Worm (Caenorhabditis elegans): ENCODE measurements around the gene jun-1.

jun-1 gene

ce11 chrII:9100798-9101197 lies 12.2 kb upstream of the jun-1 start, which contains the start of gene T24H10.5:
Gene T24H10.5, plus strand, starts transcription at chrII:9101098.
- TF ChIP-seq nhr-23 (tag; optimal IDR thresholded peaks at IDR 0.05), result no peak
- TF ChIP-seq nhr-28 (tag; optimal IDR thresholded peaks at IDR 0.05), result no peak
- no peak for TF ChIP-seq nhr-25 (tag; optimal IDR thresholded peaks at IDR 0.05)
- no peak for TF ChIP-seq nhr-43 (tag; optimal IDR thresholded peaks at IDR 0.05; ENCODE audit: poor library complexity, severe bottlenecking)
- no peak for TF ChIP-seq elt-2 (tag; optimal IDR thresholded peaks at IDR 0.05)
- no peak for TF ChIP-seq snpc-4 (tag; optimal IDR thresholded peaks at IDR 0.05)
- no peak for TF ChIP-seq ama-1 (optimal IDR thresholded peaks at IDR 0.05)
- no peak for TF ChIP-seq ztf-4 (tag; optimal IDR thresholded peaks at IDR 0.05)
- no peak for TF ChIP-seq fkh-10 (GFP tag; optimal IDR thresholded peaks at IDR 0.05)
- no peak for TF ChIP-seq egl-27 (tag; optimal IDR thresholded peaks at IDR 0.05)
- no peak for TF ChIP-seq ceh-28 (tag; optimal IDR thresholded peaks at IDR 0.05)
- no peak for TF ChIP-seq egl-5 (tag; optimal IDR thresholded peaks at IDR 0.05)
- no peak for TF ChIP-seq nfya-1 (tag; optimal IDR thresholded peaks at IDR 0.05; ENCODE audit: insufficient read depth)
- no peak for TF ChIP-seq lin-15B (tag; optimal IDR thresholded peaks at IDR 0.05)
- TF ChIP-seq zag-1 (tag; optimal IDR thresholded peaks at IDR 0.05), result no peak
- TF ChIP-seq sea-2 (GFP tag; optimal IDR thresholded peaks at IDR 0.05), result no peak
- TF ChIP-seq ceh-16 (tag; optimal IDR thresholded peaks at IDR 0.05), result no peak
- TF ChIP-seq skn-1 (tag; optimal IDR thresholded peaks at IDR 0.05), result no peak
- TF ChIP-seq pqm-1 (tag; optimal IDR thresholded peaks at IDR 0.05), result no peak
- no peak for TF ChIP-seq unc-62 (GFP tag; optimal IDR thresholded peaks at IDR 0.05)

- no peak for TF ChIP-seq unc-62 (GFP tag; optimal IDR thresholded peaks at IDR 0.05)
- no peak for TF ChIP-seq fkh-10 (GFP tag; optimal IDR thresholded peaks at IDR 0.05)
- no peak for TF ChIP-seq tbx-2 (tag; optimal IDR thresholded peaks at IDR 0.05)
- TF ChIP-seq pqm-1 (tag; optimal IDR thresholded peaks at IDR 0.05), result no peak
- no peak for TF ChIP-seq unc-39 (tag; optimal IDR thresholded peaks at IDR 0.05)
- TF ChIP-seq eor-1 (tag; optimal IDR thresholded peaks at IDR 0.05), result no peak
- TF ChIP-seq ama-1 (optimal IDR thresholded peaks at IDR 0.05), result no peak
- TF ChIP-seq nhr-237 (tag; optimal IDR thresholded peaks at IDR 0.05), result no peak
- no peak for TF ChIP-seq skn-1 (tag; optimal IDR thresholded peaks at IDR 0.05)
- TF ChIP-seq nhr-11 (tag; optimal IDR thresholded peaks at IDR 0.05), result no peak
- no peak for TF ChIP-seq egl-5 (tag; optimal IDR thresholded peaks at IDR 0.05)
- no peak for TF ChIP-seq ZK546.5 (tag; optimal IDR thresholded peaks at IDR 0.05)
These were observed 5.7 kb upstream of the jun-1 start, which contains the start of gene dyrb-1 for ce11 chrII:9107095-9107769. Gene dyrb-1, minus strand, starts transcription at chrII:9107145.

- TF ChIP-seq hmg-11 (tag; optimal IDR thresholded peaks at IDR 0.05) (no peak), nhr-43 (tag; optimal IDR thresholded peaks at IDR 0.05; ENCODE audit: poor library complexity, severe bottlenecking) (no peak), lin-39 (tag; optimal IDR thresholded peaks at IDR 0.05) (peak; percentile 15), lin-15B (tag; optimal IDR thresholded peaks at IDR 0.05) (peak; percentile 35), pha-4 (tag; optimal IDR thresholded peaks at IDR 0.05) (peak; percentile 45), skn-1 (tag; optimal IDR thresholded peaks at IDR 0.05) (peak; percentile 28), nhr-25 (tag; optimal IDR thresholded peaks at IDR 0.05) (peak; percentile 16), mdl-1 (tag; optimal IDR thresholded peaks at IDR 0.05) (no peak), zag-1 (tag; optimal IDR thresholded peaks at IDR 0.05) (no peak), unc-62 (GFP tag; optimal IDR thresholded peaks at IDR 0.05) (no peak), fos-1 (tag; optimal IDR thresholded peaks at IDR 0.05) (no peak), ceh-9 (tag; optimal IDR thresholded peaks at IDR 0.05) (no peak), eor-1 (tag; optimal IDR thresholded peaks at IDR 0.05) (no peak), nfya-1 (tag; optimal IDR thresholded peaks at IDR 0.05; ENCODE audit: insufficient read depth) (peak; percentile 50), ceh-16 (tag; optimal IDR thresholded peaks at IDR 0.05) (no peak), ceh-82 (tag; optimal IDR thresholded peaks at IDR 0.05) (no peak)
These were observed 4.5 kb upstream of the jun-1 start, which contains the start of gene dnj-23 for ce11 chrII:9108443-9108842. Gene dnj-23, minus strand, starts transcription at chrII:9108600.

- TF ChIP-seq nhr-28 (tag; optimal IDR thresholded peaks at IDR 0.05) (no peak), skn-1 (tag; optimal IDR thresholded peaks at IDR 0.05) (peak; percentile 3), fos-1 (tag; optimal IDR thresholded peaks at IDR 0.05) (no peak), fkh-10 (GFP tag; optimal IDR thresholded peaks at IDR 0.05) (no peak), tbx-2 (tag; optimal IDR thresholded peaks at IDR 0.05) (no peak), hmg-11 (tag; optimal IDR thresholded peaks at IDR 0.05) (peak; percentile 35), zag-1 (tag; optimal IDR thresholded peaks at IDR 0.05) (no peak), ceh-28 (tag; optimal IDR thresholded peaks at IDR 0.05) (no peak), ceh-9 (tag; optimal IDR thresholded peaks at IDR 0.05) (no peak), nhr-77 (tag; optimal IDR thresholded peaks at IDR 0.05) (no peak), lin-39 (tag; optimal IDR thresholded peaks at IDR 0.05) (peak; percentile 72), ceh-16 (tag; optimal IDR thresholded peaks at IDR 0.05) (no peak), ztf-11 (tag; optimal IDR thresholded peaks at IDR 0.05) (no peak), daf-12 (tag; optimal IDR thresholded peaks at IDR 0.05) (no peak), nfya-1 (tag; optimal IDR thresholded peaks at IDR 0.05; ENCODE audit: insufficient read depth) (peak; percentile 26)
These were observed 3.9 kb upstream of the jun-1 start, which contains the start of gene T24H10.4 for ce11 chrII:9108905-9109551. Gene T24H10.4, plus strand, starts transcription at chrII:9109534.
